Fruit fly (Drosophila melanogaster): Measurements from ENCODE around the gene inaF-B.

inaF-B gene

DNA sequence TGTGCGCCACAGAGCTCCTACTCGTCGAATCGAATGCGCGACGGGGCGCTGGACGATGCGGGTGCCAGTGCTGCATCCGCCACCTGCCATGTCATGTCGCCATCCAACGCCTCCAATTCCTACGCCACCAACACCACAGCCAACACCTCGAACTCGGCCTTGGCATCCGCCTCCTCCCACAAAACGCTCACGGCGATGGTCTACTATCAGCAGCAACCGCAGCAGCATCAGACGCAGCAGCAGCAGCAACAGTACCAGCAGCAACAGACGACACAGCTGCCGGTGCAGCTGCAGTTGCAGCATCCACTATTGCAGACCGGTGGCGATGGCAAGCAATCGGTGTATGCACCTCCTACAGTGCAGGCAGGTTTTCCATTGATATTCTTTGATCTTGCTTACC is 31.8 kb downstream of the inaF-B start:
- TF ChIP-seq Sin3A (optimal IDR thresholded peaks at IDR 0.05): no peak
- no peak for TF ChIP-seq h (optimal IDR thresholded peaks at IDR 0.05)
- no peak for TF ChIP-seq ttk (optimal IDR thresholded peaks at IDR 0.05)
- no peak for TF ChIP-seq psq (optimal IDR thresholded peaks at IDR 0.05)
- no peak for TF ChIP-seq Myc (optimal IDR thresholded peaks at IDR 0.05)
- no peak for TF ChIP-seq insv (optimal IDR thresholded peaks at IDR 0.05)

DNA sequence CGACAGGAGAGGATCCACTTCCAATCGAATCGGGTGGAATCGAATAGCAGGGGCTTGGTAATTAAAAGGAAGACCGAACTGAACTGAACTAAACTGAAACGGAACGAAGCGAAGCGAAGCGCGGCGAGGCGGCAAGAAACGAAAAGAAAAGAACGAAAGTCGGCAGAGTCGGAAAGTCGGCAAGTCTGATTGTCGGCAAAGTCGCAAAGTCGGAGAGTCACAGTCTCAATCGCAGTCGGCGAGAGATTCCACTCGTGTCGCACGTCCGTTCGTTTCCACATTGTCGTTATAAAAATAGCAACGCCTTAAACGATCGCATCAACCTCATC is 36.7 kb downstream of the inaF-B start:
- TF ChIP-seq Myc (optimal IDR thresholded peaks at IDR 0.05) (no peak), psq (optimal IDR thresholded peaks at IDR 0.05) (no peak), ttk (optimal IDR thresholded peaks at IDR 0.05) (no peak), Sin3A (optimal IDR thresholded peaks at IDR 0.05) (no peak), insv (optimal IDR thresholded peaks at IDR 0.05) (no peak), h (optimal IDR thresholded peaks at IDR 0.05) (no peak)

DNA sequence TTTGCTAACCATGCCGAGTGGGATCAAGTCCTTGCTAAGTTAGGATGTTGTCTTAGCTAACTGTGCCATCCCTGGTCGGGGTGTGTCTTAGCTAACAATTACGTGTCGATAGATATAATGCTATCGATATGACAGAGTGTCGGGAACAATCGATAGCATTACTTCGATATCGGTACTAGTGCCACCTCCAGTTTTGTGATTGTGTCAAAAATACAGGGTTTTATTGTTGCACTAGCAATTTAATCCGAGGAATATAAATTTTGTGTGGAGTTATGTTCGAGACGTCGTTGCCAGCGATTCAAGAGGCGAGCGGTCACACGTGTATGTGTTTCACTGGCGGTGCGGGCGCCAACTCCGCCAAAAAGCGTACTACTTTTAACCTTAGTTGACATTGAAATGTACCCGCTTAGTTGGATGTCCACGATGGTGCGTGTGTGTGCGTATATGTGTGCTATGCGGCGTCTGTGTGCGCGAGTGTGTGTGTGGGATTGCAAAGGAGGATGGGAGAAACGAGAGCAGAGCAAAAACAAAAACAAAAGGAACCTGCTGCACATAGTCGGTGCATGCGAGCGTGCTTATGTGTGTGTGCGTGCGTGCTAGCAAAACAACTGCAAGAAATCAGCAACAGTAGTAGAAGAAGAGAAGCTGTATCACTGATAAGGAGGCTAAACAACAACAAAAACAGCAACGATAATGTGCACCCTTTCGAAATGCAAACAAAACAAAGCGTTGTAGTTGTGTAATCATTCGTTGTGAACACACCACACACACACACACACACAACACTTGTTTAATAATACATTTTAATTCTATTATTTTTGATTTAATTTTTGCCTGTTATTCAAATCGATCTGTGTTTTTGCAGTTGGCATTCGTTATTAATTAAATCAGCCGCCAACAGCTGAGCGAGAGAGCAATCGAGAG is 37.3 kb downstream of the inaF-B start, which contains the start of gene PhKgamma:
TSS of gene PhKgamma (plus strand) at position 179 of the 924 bp plus-strand sequence.
- TF ChIP-seq psq (optimal IDR thresholded peaks at IDR 0.05): no peak

DNA sequence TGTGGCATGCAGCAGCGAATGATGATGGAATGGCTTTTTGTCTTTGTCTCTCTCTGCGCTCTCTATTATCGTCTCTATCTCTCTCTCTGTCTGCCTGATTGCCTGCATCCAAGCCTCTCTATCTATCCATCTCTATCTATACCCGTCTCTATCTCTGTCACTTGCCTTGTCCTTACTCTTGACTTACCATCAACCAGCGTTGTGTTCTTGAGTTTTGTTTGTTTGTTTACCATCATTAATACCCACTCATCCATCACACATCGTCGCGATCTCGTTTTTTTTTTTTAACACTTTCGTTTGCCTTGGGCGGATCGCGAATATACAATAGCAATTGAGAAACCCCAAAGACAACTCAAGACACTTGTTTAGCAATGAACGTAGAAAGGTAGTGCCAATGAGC is 42.9 kb downstream of the inaF-B start:
- TF ChIP-seq Myc (optimal IDR thresholded peaks at IDR 0.05): no peak
- no peak for TF ChIP-seq h (optimal IDR thresholded peaks at IDR 0.05)
- no peak for TF ChIP-seq ttk (optimal IDR thresholded peaks at IDR 0.05)
- TF ChIP-seq Sin3A (optimal IDR thresholded peaks at IDR 0.05): no peak
- no peak for TF ChIP-seq psq (optimal IDR thresholded peaks at IDR 0.05)

DNA sequence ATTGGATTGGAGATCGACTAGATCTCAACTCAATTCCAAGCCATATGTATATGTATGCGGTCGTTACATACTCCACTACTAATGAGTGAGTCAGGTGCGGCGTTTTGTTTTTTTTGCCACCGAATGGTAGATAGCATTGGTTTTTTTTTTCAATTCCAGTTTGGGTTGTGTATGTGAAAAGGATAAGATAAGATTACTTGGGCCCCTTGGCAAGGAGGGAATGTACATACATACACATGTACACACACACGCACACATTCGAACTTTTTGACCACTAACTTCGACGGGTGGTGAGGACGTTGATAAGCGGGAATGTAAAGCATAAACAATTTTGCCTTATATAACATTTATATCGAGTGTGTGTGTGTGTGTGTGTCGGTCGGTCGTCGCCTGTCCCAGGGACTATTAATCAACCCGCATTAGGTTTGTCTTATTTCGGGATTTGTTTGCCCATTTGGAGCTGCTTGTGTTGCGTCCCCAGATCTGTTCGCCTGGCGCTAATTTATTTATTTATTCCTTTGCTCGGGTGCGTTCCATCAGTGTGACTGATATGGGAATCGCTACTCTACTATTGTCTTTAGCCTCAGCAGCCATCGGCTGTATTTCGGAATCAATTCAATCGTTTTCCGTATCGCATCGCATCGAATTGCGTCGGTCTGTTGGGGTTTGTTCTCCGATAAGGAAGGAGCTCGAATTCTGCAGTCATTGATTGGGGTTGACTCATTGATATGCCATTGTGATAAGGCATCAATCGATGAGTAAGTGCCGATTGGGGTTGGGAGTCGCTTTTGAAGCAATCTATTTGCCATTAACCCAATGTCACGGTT is 44.7 kb downstream of the inaF-B start:
- TF ChIP-seq psq (optimal IDR thresholded peaks at IDR 0.05): no peak
- no peak for TF ChIP-seq Myc (optimal IDR thresholded peaks at IDR 0.05)
- TF ChIP-seq h (optimal IDR thresholded peaks at IDR 0.05): no peak
- TF ChIP-seq ttk (optimal IDR thresholded peaks at IDR 0.05): no peak
- no peak for TF ChIP-seq Sin3A (optimal IDR thresholded peaks at IDR 0.05)
- no peak for TF ChIP-seq insv (optimal IDR thresholded peaks at IDR 0.05)

DNA sequence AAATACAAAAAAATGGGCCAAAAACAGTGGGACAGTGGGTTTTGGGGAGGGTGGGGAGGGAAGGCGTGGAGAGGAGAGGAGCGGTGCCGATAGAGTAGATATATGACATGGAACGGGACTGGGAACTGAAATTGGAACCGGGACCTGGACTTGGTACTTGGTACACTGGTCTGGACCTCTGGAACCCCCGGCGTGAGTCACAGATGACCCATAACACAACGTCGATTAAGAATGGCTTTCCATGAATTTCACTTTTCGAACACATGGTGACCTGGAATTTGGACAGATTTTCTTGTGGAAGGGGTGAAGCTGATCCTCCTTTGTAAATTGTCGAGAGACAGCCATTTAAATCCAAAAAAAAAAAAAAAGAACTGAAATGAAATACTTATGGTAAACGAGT is 45.9 kb downstream of the inaF-B start:
- TF ChIP-seq ttk (optimal IDR thresholded peaks at IDR 0.05) (no peak), Sin3A (optimal IDR thresholded peaks at IDR 0.05) (no peak), insv (optimal IDR thresholded peaks at IDR 0.05) (no peak), h (optimal IDR thresholded peaks at IDR 0.05) (no peak), Myc (optimal IDR thresholded peaks at IDR 0.05) (no peak), psq (optimal IDR thresholded peaks at IDR 0.05) (no peak)

DNA sequence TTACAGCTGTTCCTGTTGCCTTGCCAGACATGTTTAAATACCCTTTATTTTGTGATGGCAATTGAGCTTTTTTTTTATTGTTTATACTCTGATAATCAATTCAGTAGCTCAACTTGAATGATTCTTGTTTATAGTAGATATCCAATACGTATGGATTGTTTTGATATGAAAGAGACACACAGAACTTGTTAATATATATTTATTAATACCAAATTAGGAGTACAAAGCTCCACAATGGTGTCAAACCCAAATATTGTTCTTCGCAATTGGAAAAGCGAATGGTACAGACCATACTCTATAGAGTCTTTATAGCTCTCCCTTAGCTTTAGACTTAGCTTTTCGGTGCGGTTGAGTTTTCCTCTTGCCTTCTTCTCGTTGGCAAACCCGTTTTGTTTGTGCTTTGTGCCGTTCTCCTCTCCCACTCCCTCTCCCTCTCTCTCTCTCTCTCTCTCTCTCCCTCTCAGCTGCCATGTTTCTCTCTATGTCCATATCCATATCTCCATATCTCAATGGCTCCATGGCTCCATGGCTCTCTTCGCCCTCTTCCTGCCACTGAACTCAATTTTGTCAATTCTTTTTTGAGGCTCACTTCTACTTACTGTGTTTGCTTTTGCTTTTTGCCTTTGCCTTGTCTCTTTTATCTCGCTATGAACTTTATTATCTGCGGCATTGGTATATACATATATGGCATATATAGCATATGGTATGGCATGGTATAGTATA is 46.5 kb downstream of the inaF-B start:
- TF ChIP-seq ttk (optimal IDR thresholded peaks at IDR 0.05) (no peak), psq (optimal IDR thresholded peaks at IDR 0.05) (no peak), h (optimal IDR thresholded peaks at IDR 0.05) (no peak)

DNA sequence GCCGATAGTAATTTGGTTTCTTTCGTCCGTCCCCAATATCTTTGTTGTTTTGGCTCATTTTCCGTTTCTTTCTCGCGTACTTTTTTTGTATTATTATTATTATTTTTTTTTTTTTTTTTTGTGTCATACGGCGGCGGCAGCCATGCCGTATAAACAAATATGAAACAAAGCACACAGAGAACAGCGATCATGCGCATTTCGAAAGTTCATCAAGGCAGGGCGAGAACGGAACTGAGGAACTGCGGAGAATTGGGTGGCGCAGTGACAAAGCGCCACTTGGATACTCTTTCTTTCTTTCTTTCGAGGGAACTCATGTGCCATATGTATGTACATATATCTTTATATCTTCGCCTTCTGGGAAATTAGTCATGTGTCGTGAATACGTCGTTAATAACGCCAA is 48.1 kb downstream of the inaF-B start:
- TF ChIP-seq ttk (optimal IDR thresholded peaks at IDR 0.05) (no peak), psq (optimal IDR thresholded peaks at IDR 0.05) (no peak), insv (optimal IDR thresholded peaks at IDR 0.05) (no peak), h (optimal IDR thresholded peaks at IDR 0.05) (no peak), Sin3A (optimal IDR thresholded peaks at IDR 0.05) (no peak), Myc (optimal IDR thresholded peaks at IDR 0.05) (no peak)

DNA sequence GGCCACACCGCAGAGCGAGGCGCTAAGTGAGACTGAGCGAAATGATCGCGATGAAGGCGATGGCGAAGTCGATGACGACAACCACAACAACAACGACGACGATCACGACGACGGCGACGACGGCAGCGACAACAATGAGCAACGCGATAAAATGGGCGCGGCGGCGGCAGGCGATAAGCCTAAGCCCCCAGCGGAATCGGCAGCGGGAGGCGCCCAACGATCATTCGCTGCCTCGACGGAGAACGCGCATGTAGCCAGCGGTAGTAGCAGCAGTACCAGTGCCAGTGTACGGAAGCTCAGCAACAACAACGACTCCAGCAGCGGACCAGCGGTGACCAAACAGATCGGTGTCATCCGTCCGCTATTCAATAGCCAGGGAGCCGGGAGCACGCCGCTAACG is 49.1 kb downstream of the inaF-B start:
- TF ChIP-seq insv (optimal IDR thresholded peaks at IDR 0.05) (no peak), psq (optimal IDR thresholded peaks at IDR 0.05) (no peak), h (optimal IDR thresholded peaks at IDR 0.05) (no peak), Myc (optimal IDR thresholded peaks at IDR 0.05) (no peak), ttk (optimal IDR thresholded peaks at IDR 0.05) (no peak), Sin3A (optimal IDR thresholded peaks at IDR 0.05) (no peak)

DNA sequence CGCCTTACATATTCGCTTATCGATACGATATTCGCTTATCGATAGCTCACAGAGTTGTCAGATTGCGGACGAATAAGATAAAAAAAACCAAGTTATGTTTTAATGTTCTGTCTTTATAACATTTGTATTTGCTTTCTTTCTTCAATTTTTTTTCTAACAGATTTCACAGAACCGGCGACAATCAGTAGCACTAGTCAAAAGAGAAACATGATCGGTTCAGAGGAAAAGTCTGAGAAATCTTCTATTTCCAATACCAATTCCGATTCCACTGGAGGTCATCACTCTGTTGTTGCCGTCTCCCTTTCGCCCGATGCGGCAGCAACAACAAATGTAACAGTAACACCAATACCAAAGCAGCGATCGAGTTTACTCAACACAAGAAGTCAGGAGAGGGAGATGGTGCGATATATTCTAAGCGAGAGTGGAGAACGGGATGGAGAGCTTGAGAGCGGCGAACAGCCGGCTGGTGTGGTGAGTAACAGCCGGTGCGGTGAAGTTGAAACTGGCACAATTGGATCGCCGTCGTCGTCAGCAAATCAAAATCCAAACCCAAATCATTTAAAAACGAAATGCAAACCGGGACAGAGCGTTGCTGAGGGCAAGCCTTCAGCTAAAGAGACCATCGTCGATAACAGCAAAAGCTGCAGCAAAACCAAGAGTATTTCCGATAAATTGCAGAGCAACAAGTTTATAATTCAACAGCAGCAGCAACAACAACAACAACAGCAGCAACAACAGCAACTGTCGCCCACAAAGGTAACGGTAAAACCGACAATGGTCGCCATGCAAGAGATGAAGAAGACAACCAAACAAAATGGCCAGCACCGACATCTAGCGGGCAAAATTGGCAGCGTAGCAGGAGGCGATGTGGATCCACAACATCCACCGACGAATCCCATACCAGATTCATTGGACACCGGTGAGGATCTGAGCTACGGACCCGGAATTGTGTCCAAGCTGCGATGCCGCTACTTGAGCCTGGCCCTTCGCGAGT is 50.7 kb downstream of the inaF-B start:
- TF ChIP-seq insv (optimal IDR thresholded peaks at IDR 0.05) (no peak), ttk (optimal IDR thresholded peaks at IDR 0.05) (no peak), Sin3A (optimal IDR thresholded peaks at IDR 0.05) (no peak), Myc (optimal IDR thresholded peaks at IDR 0.05) (no peak), psq (optimal IDR thresholded peaks at IDR 0.05) (no peak), h (optimal IDR thresholded peaks at IDR 0.05) (no peak)

DNA sequence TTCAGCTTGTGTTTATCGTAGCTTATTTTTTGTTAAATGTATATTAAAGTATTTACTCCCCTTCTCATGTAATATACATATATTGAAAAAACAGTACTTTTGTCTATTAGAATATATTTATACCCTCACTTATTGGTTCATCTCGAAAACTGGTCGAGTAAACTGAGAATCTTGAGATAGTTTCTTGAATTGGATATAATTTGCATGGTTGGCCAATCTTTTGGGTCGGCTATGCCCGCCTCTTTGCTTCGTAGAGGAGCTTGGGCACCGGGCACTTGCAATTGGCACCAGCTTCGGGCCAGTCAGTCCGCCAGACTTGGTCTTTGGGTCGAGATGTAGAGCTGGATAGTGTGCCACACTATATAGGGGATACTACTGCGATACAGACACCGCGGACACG is 52.2 kb downstream of the inaF-B start:
- TF ChIP-seq ttk (optimal IDR thresholded peaks at IDR 0.05) (no peak), Sin3A (optimal IDR thresholded peaks at IDR 0.05) (no peak), psq (optimal IDR thresholded peaks at IDR 0.05) (no peak), Myc (optimal IDR thresholded peaks at IDR 0.05) (no peak), insv (optimal IDR thresholded peaks at IDR 0.05) (no peak), h (optimal IDR thresholded peaks at IDR 0.05) (no peak)

Data from Kc167 (cell line).